Worm (Caenorhabditis elegans) whole organism, dauer: ENCODE data around the gene ptr-15.

Source experiments
- unc-62 ChIP-seq: sonication (generic microtip); optimal IDR thresholded peaks from 2 replicates; lab custom pipeline; 2017; ENCODE audit warnings: missing biosample characterization, missing genetic modification reagents, missing genetic modification characterization

ptr-15 gene

ce11 chrV:6969950-6970532 lies at the start of gene ptr-15:
Gene ptr-15 (minus strand): TSS chrV:6970000.
- no peak for TF ChIP-seq unc-62 (GFP tag; lab: Kevin White, UChicago)

- TF ChIP-seq unc-62 (GFP tag; lab: Kevin White, UChicago): no peak
Measured at ce11 chrV:7017059-7017458, 47.3 kb upstream of the ptr-15 start, which contains the start of gene srsx-32. Gene srsx-32 (plus strand): TSS chrV:7017359.

DNA sequence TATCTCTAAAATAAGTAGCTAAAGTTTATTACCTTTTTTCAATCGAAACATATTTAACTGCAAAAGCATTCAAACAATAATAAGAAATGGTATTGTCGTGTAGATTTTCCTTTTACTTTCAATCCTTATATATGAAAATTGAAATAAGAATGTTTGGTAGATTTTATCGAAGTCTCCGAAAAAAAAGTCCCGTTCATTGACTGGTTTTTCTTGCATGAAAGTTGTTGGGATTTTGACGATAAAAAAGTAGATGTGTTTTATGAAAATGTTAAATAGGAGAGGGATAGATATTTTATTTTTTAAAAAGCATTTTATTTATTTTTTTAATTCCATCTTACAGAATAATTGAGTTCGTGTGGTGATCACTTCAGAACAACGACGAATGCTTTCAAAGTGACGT lies 46.1 kb upstream of the ptr-15 start, which contains the start of gene C33G8.13:
C33G8.13 (minus strand) TSS at position 101 of the 400 bp plus-strand sequence.
- no peak for TF ChIP-seq unc-62 (GFP tag; lab: Kevin White, UChicago)

DNA sequence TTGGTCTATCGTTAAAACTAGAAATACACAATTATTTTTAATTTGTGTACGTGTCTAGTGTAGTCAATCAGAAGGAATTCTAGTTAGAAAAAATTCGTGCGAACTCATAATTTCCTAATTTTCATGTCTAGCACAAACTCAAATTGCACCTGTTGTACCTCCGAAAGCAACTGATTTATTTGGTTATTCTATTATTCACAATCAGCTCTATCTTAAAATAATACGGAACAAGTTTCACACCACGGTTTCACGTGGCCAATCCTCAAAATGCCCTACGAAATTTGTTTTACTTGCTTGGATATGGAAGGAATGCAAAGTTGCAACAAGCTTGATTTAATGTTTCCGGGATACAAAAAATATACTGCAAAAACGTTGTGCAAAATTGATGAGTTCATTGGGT lies 42.8 kb upstream of the ptr-15 start, which contains the start of gene srw-127:
srw-127 (plus strand) TSS at position 301 of the 400 bp plus-strand sequence.
- TF ChIP-seq unc-62 (GFP tag; lab: Kevin White, UChicago): no peak

DNA sequence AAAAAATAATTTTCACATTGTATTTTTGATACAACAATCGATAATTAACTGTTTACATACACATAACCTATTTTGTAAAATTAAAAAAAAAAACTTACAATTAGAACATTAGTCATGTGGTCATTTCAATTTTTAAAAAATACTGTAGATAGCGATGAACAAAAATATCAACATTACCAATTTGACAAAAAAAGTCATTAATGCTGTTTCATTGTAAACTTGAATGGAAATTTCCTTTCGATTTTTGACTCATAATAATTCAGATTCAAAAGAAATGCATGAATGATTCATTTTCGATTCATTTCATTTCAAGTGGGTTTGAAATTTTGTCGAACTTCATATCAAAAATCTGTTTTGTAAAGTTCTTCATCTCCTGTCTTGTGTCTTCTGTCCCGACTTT lies 39.7 kb upstream of the ptr-15 start, which contains the start of gene C33G8.2:
C33G8.2 (plus strand) TSS at position 301 of the 400 bp plus-strand sequence.
- no peak for TF ChIP-seq unc-62 (GFP tag; lab: Kevin White, UChicago)

DNA sequence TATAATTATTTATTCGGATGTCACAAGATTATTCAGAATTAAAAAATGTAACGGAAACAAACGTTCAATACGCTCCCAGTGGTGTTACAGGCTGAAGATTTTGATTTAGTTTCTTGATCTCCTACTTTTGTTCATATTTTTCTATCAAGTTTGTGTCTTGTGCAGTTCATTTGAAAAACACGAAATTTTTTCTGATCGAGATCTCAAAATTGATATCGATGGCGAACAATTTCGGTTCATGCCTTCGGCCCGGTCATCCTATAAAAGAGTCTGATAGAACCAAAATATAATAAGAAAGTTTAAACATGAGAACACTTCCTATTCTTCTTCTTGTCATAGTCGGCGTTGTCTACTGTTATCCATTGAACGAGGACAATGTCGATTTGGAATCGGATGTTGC lies 37.5 kb upstream of the ptr-15 start, which contains the start of gene drd-10:
drd-10 (plus strand) TSS at position 301 of the 400 bp plus-strand sequence.
- no peak for TF ChIP-seq unc-62 (GFP tag; lab: Kevin White, UChicago)

ce11 chrV:7005964-7006363 lies 36.2 kb upstream of the ptr-15 start, which contains the start of gene spig-10:
Gene spig-10 (plus strand): TSS chrV:7006264.
- no peak for TF ChIP-seq unc-62 (GFP tag; lab: Kevin White, UChicago)

- TF ChIP-seq unc-62 (GFP tag; lab: Kevin White, UChicago): no peak
Measured at ce11 chrV:7003850-7004249, 34.0 kb upstream of the ptr-15 start, which contains the start of gene srab-4. Gene srab-4 (plus strand): TSS chrV:7004150.

- no peak for TF ChIP-seq unc-62 (GFP tag; lab: Kevin White, UChicago)
Measured at ce11 chrV:7000734-7001133, 30.9 kb upstream of the ptr-15 start.

DNA sequence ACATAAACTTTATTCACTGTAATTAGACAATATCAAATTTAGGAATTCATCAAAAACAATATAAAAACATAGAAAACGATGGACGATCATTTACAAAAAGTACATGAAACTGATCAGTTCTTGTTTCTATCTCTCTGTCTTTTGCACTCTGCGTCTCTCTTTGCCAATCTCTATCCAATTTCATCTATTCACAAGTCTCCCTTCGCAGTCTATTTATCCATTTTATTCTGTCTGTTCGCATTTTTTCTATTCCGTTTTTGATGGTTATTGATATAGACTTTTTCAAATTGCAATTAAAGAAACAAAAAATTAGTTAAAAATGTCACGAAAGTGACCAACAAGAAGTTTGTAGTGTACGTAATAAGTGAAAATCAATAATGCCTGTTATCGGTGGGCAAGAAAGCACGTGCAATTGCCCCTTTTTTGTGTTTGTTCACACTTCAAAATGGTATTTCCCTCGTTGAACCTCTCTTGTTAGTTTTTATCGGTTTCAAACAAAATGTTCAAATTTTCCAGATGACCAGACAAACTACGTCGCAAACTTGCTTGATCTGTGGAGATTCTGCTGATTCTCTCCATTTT lies 28.6 kb upstream of the ptr-15 start, which contains the start of gene nhr-42:
nhr-42 (plus strand) TSS at position 517 of the 582 bp plus-strand sequence.
- no peak for TF ChIP-seq unc-62 (GFP tag; lab: Kevin White, UChicago)

DNA sequence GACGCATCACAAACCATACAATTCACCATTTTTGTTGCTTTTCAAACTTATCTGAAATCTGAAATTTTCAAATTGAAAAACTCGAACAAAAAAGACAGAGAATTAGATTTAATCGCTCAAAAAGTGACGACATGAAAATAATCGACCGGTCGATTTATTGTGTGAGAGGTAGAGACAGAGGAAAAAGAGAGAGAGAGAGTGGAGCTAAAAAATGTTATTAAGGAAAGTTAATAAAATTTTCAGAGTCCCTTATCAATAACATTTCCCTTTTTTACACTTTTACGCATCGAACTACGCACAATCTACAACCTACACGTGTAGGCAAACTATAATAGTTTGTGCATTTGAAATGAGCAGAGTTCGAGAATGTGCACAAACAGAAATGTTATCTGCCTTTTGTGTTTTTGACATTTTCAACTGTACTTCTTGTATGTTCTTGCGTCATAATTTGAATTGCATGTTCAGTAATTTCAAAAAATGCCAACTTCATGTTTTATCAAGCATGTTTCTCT lies 27.3 kb upstream of the ptr-15 start, which contains the start of gene nhr-107:
nhr-107 (minus strand) TSS at position 51 of the 512 bp plus-strand sequence.
- no peak for TF ChIP-seq unc-62 (GFP tag; lab: Kevin White, UChicago)

DNA sequence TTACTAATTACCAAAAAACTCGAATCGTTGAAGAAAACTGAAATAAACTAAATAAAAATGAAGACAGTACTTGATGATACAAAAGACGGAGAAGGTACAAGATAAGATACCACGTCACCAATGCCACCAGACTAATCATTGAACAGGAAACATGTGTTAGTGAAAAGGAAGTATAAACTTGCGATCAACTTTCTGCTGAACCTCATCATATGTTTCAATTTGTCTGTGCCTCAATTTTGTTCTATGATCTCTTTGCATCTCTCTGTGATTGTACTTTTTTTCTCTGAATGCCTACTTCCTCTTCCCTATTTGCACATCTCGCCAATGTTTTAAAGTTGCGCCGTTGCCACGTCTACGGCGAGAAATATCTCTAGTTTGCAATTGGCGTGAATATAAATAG lies 24.2 kb upstream of the ptr-15 start:
- TF ChIP-seq unc-62 (GFP tag; lab: Kevin White, UChicago): no peak

- no peak for TF ChIP-seq unc-62 (GFP tag; lab: Kevin White, UChicago)
Measured at ce11 chrV:6991771-6992170, 22.0 kb upstream of the ptr-15 start, which contains the start of gene nhr-162. Gene nhr-162 (minus strand): TSS chrV:6991871.

DNA sequence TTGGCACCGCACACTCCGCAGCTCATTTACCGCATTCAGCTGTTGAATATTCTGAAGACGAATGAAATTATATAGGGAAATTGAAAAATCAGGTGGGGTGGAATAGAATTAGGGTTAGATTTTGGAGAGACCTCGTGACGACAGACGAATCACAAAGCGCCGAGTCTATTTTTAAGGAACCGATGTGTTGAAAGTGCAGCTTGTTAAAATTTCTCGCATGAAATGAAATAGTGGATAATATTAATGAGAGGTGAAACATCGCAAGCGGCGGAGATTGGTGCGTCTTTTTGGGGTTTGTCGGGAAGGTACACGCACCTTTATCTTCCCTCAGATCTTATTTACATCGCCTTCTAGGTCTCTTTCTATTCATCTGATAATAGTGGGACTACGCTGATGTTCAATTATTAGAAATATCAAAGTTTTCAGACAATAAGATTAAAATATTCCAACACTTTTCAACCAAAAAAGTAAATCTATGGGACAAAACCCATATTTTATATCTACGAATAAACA lies 19.9 kb upstream of the ptr-15 start, which contains the start of gene nhr-140:
nhr-140 (minus strand) TSS at position 51 of the 513 bp plus-strand sequence.
- no peak for TF ChIP-seq unc-62 (GFP tag; lab: Kevin White, UChicago)

ce11 chrV:6987673-6988072 lies 17.9 kb upstream of the ptr-15 start, which contains the start of gene nhr-139:
Gene nhr-139 (minus strand): TSS chrV:6987773.
- TF ChIP-seq unc-62 (GFP tag; lab: Kevin White, UChicago): no peak

- TF ChIP-seq unc-62 (GFP tag; lab: Kevin White, UChicago): no peak
Measured at ce11 chrV:6985943-6986342, 16.1 kb upstream of the ptr-15 start, which contains the start of gene nhr-163. Gene nhr-163 (minus strand): TSS chrV:6986043.
